Worm (Caenorhabditis elegans) whole organism, L2 larva: Measurements from ENCODE around the gene T16H12.13.

Experiments
- C34F6.9 ChIP-seq: fragments of 150-350 bp; optimal IDR thresholded peaks from 2 replicates; lab custom pipeline; 2014; ENCODE audit warnings: missing biosample characterization, missing genetic modification characterization
- F13H6.1 ChIP-seq: sonication (generic microtip); optimal IDR thresholded peaks from 2 replicates; lab custom pipeline; 2016; ENCODE audit warnings: missing genetic modification characterization, missing compliant biosample characterization
- R02D3.7 ChIP-seq: fragments of 150-350 bp; optimal IDR thresholded peaks from 2 replicates; lab custom pipeline; 2014; ENCODE audit warnings: missing biosample characterization, missing genetic modification characterization
- Y55F3AM.14 ChIP-seq: fragments of 200-800 bp; sonication (Bioruptor generic); optimal IDR thresholded peaks from 2 replicates; lab custom pipeline; 2018; ENCODE audit warnings: mild to moderate bottlenecking, missing genetic modification characterization, missing compliant biosample characterization
- ZK546.5 ChIP-seq: sonication (generic microtip); optimal IDR thresholded peaks from 2 replicates; lab custom pipeline; 2017; ENCODE audit warnings: missing biosample characterization, missing genetic modification characterization
- alr-1 ChIP-seq: fragments of 150-350 bp; optimal IDR thresholded peaks from 2 replicates; lab custom pipeline; 2014; ENCODE audit warnings: missing biosample characterization, missing genetic modification characterization
- aly-2 ChIP-seq: fragments of 150-350 bp; optimal IDR thresholded peaks from 2 replicates; lab custom pipeline; 2014; ENCODE audit warnings: missing biosample characterization, missing genetic modification characterization
- ama-1 ChIP-seq: fragments of 150-350 bp; optimal IDR thresholded peaks from 2 replicates; lab custom pipeline; 2018; ENCODE audit warnings: inconsistent platforms
- blmp-1 ChIP-seq: sonication (generic microtip); optimal IDR thresholded peaks from 2 replicates; lab custom pipeline; 2017; ENCODE audit warnings: missing genetic modification characterization, mild to moderate bottlenecking, missing compliant biosample characterization, antibody characterized with exemption, moderate library complexity; ENCODE audit not compliant: insufficient read depth
- ceh-16 ChIP-seq: fragments of 150-350 bp; optimal IDR thresholded peaks from 2 replicates; lab custom pipeline; 2014; ENCODE audit warnings: missing biosample characterization, missing genetic modification characterization
- ceh-82 ChIP-seq: fragments of 150-350 bp; optimal IDR thresholded peaks from 2 replicates; lab custom pipeline; 2014; ENCODE audit warnings: missing biosample characterization, missing genetic modification characterization
- crh-2 ChIP-seq: sonication (generic microtip); optimal IDR thresholded peaks from 2 replicates; lab custom pipeline; 2017; ENCODE audit warnings: missing biosample characterization, missing genetic modification characterization
- dmd-4 ChIP-seq: sonication (generic microtip); optimal IDR thresholded peaks from 2 replicates; lab custom pipeline; 2017; ENCODE audit warnings: missing biosample characterization, missing genetic modification characterization
- egl-27 ChIP-seq: sonication (generic microtip); optimal IDR thresholded peaks from 3 replicates; lab custom pipeline; 2017; ENCODE audit warnings: missing biosample characterization, missing genetic modification reagents, missing genetic modification characterization
- elt-1 ChIP-seq: fragments of 150-350 bp; optimal IDR thresholded peaks from 2 replicates; lab custom pipeline; 2014; ENCODE audit warnings: missing biosample characterization, missing genetic modification characterization
- fos-1 ChIP-seq: fragments of 150-350 bp; optimal IDR thresholded peaks from 2 replicates; lab custom pipeline; 2014; ENCODE audit warnings: missing biosample characterization, missing genetic modification characterization
- gmeb-1 ChIP-seq: fragments of 150-350 bp; optimal IDR thresholded peaks from 2 replicates; lab custom pipeline; 2014; ENCODE audit warnings: missing biosample characterization, missing genetic modification characterization
- lin-11 ChIP-seq: fragments of 150-350 bp; sonication (generic microtip); optimal IDR thresholded peaks from 2 replicates; lab custom pipeline; 2014; ENCODE audit warnings: missing biosample characterization, missing genetic modification characterization, inconsistent platforms, mixed read lengths
- lin-13 ChIP-seq: fragments of 150-350 bp; optimal IDR thresholded peaks from 2 replicates; lab custom pipeline; 2014; ENCODE audit warnings: missing biosample characterization, missing genetic modification reagents, missing genetic modification characterization
- lsy-2 ChIP-seq, 2 experiments: fragments of 150-350 bp in 1 of 2; sonication (generic microtip) in 1 of 2; optimal IDR thresholded peaks; 2 replicates each; lab custom pipeline; 2014 to 2017; ENCODE audit warnings: missing biosample characterization in 2 of 2, missing genetic modification characterization in 2 of 2
- mab-5 ChIP-seq: fragments of 150-350 bp; optimal IDR thresholded peaks from 2 replicates; lab custom pipeline; 2014; ENCODE audit warnings: missing biosample characterization, missing genetic modification characterization
- mbf-1 ChIP-seq: sonication (generic microtip); optimal IDR thresholded peaks from 2 replicates; lab custom pipeline; 2017; ENCODE audit warnings: missing biosample characterization, missing genetic modification characterization
- mdl-1 ChIP-seq, 2 experiments: fragments of 150-350 bp in 1 of 2; sonication (generic microtip) in 1 of 2; optimal IDR thresholded peaks; 2 replicates each; lab custom pipeline; 2017; ENCODE audit warnings: missing biosample characterization in 2 of 2, missing genetic modification characterization in 2 of 2
- nhr-10 ChIP-seq: sonication (generic microtip); optimal IDR thresholded peaks from 2 replicates; lab custom pipeline; 2017; ENCODE audit warnings: missing biosample characterization, missing genetic modification characterization
- nhr-11 ChIP-seq: fragments of 150-350 bp; optimal IDR thresholded peaks from 2 replicates; lab custom pipeline; 2014; ENCODE audit warnings: missing biosample characterization, missing genetic modification characterization
- nhr-12 ChIP-seq: fragments of 150-350 bp; optimal IDR thresholded peaks from 2 replicates; lab custom pipeline; 2014; ENCODE audit warnings: missing biosample characterization, missing genetic modification characterization
- nhr-129 ChIP-seq: fragments of 150-350 bp; optimal IDR thresholded peaks from 2 replicates; lab custom pipeline; 2014; ENCODE audit warnings: missing biosample characterization, missing genetic modification characterization
- nhr-21 ChIP-seq: fragments of 150-350 bp; optimal IDR thresholded peaks from 2 replicates; lab custom pipeline; 2014; ENCODE audit warnings: missing biosample characterization, missing genetic modification characterization
- nhr-23 ChIP-seq: fragments of 150-350 bp; optimal IDR thresholded peaks from 2 replicates; lab custom pipeline; 2014; ENCODE audit warnings: missing biosample characterization, missing genetic modification reagents, missing genetic modification characterization
- nhr-237 ChIP-seq: fragments of 150-350 bp; optimal IDR thresholded peaks from 2 replicates; lab custom pipeline; 2014; ENCODE audit warnings: missing biosample characterization, missing genetic modification characterization
- nhr-25 ChIP-seq: fragments of 150-350 bp; sonication (generic microtip); optimal IDR thresholded peaks from 3 replicates; lab custom pipeline; 2014; ENCODE audit warnings: missing biosample characterization, missing genetic modification characterization
- nhr-6 ChIP-seq: fragments of 150-350 bp; optimal IDR thresholded peaks from 2 replicates; lab custom pipeline; 2014; ENCODE audit warnings: missing biosample characterization, missing genetic modification characterization
- nhr-77 ChIP-seq: fragments of 150-350 bp; optimal IDR thresholded peaks from 2 replicates; lab custom pipeline; 2014; ENCODE audit warnings: missing biosample characterization, missing genetic modification characterization
- peb-1 ChIP-seq: fragments of 150-350 bp; optimal IDR thresholded peaks from 2 replicates; lab custom pipeline; 2014; ENCODE audit warnings: missing biosample characterization, missing genetic modification characterization
- sem-4 ChIP-seq: fragments of 150-350 bp; optimal IDR thresholded peaks from 2 replicates; lab custom pipeline; 2014; ENCODE audit warnings: missing biosample characterization, missing genetic modification reagents, missing genetic modification characterization
- skn-1 ChIP-seq: sonication (generic microtip); optimal IDR thresholded peaks from 2 replicates; lab custom pipeline; 2017; ENCODE audit warnings: missing biosample characterization, missing genetic modification characterization
- sma-3 ChIP-seq: sonication (generic microtip); optimal IDR thresholded peaks from 2 replicates; lab custom pipeline; 2016; ENCODE audit warnings: missing genetic modification reagents, missing genetic modification characterization, missing compliant biosample characterization
- sma-9 ChIP-seq, 2 experiments: fragments of 150-350 bp in 1 of 2; sonication (generic microtip) in 1 of 2; optimal IDR thresholded peaks; 2 replicates each; lab custom pipeline; 2014 to 2016; ENCODE audit warnings: missing genetic modification characterization in 2 of 2, mild to moderate bottlenecking in 1 of 2, missing biosample characterization in 1 of 2, missing compliant biosample characterization in 1 of 2, missing genetic modification reagents in 1 of 2, moderate library complexity in 1 of 2
- snpc-4 ChIP-seq: fragments of 150-350 bp; optimal IDR thresholded peaks from 2 replicates; lab custom pipeline; 2014; ENCODE audit warnings: missing biosample characterization, missing genetic modification characterization
- unc-39 ChIP-seq: fragments of 150-350 bp; optimal IDR thresholded peaks from 2 replicates; lab custom pipeline; 2014; ENCODE audit warnings: missing biosample characterization, missing genetic modification characterization
- unc-55 ChIP-seq: fragments of 150-350 bp; sonication (generic microtip); optimal IDR thresholded peaks from 3 replicates; lab custom pipeline; 2014; ENCODE audit warnings: missing biosample characterization, missing genetic modification reagents, missing genetic modification characterization
- unc-62 ChIP-seq: fragments of 150-350 bp; optimal IDR thresholded peaks from 2 replicates; lab custom pipeline; 2014; ENCODE audit warnings: missing biosample characterization, missing genetic modification reagents, missing genetic modification characterization
- zag-1 ChIP-seq: fragments of 150-350 bp; optimal IDR thresholded peaks from 2 replicates; lab custom pipeline; 2014; ENCODE audit warnings: missing biosample characterization, missing genetic modification characterization
- ztf-1 ChIP-seq: fragments of 200-800 bp; sonication (Bioruptor generic); conservative IDR thresholded peaks from 2 replicates; pipeline ENCODE4 v1.3.6; 2022; ENCODE audit warnings: missing genetic modification characterization, missing compliant biosample characterization
- ztf-11 ChIP-seq: sonication (generic microtip); optimal IDR thresholded peaks from 2 replicates; lab custom pipeline; 2017; ENCODE audit warnings: missing biosample characterization, missing genetic modification characterization
- ztf-4 ChIP-seq: fragments of 150-350 bp; optimal IDR thresholded peaks from 2 replicates; lab custom pipeline; 2014; ENCODE audit warnings: missing biosample characterization, missing genetic modification characterization

T16H12.13 gene

DNA sequence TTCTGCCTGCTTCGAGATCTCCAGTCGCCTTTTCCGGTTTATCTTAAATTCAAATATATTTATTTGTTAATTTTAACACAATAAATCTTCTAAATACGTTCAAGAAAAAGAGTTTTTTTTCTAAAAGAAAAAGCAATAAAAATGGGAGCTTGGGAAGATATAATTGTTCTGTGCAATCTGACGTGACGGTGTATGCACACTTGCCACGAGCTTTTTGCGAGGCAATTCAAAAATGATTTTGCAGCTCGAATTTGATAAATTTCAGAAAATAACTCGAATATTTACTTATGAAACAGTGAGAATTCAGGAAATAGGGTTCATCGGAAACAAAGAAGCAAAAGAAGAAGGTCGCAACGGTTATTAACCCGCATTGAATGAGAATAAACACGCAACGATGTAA lies 7.9 kb downstream of the T16H12.13 start:
- TF ChIP-seq unc-39 (tag; lab: Kevin White, UChicago) (no peak), ceh-16 (no peak), crh-2 (tag; lab: Kevin White, UChicago) (no peak), sem-4 (tag; lab: Kevin White, UChicago) (no peak), gmeb-1 (tag; lab: Kevin White, UChicago) (peak; percentile 81), mbf-1 (tag; lab: Kevin White, UChicago) (no peak), Y55F3AM.14 (no peak), unc-55 (peak; percentile 57), dmd-4 (tag; lab: Kevin White, UChicago) (no peak), blmp-1 (no peak), nhr-6 (tag; lab: Kevin White, UChicago) (no peak), ztf-4 (tag; lab: Kevin White, UChicago) (no peak), ZK546.5 (tag; lab: Kevin White, UChicago) (no peak), snpc-4 (tag; lab: Kevin White, UChicago) (no peak), nhr-129 (tag; lab: Kevin White, UChicago) (peak; percentile 21), ama-1 (lab: Kevin White, UChicago) (no peak), nhr-25 (tag; lab: Kevin White, UChicago) (no peak), nhr-77 (tag; lab: Kevin White, UChicago) (no peak), mdl-1 (tag; optimal IDR thresholded peaks at IDR 0.05; lab: Kevin White, UChicago) (no peak), aly-2 (no peak), lin-13 (GFP tag; lab: Kevin White, UChicago) (peak; percentile 23), peb-1 (tag; lab: Kevin White, UChicago) (no peak), nhr-11 (tag; lab: Kevin White, UChicago) (no peak), C34F6.9 (no peak), sma-3 (GFP tag; lab: Kevin White, UChicago) (no peak), ztf-1 (GFP tag; lab: Robert Waterston, UW) (no peak), nhr-10 (tag; lab: Kevin White, UChicago) (no peak), nhr-237 (tag; lab: Kevin White, UChicago) (no peak), unc-62 (no peak), lin-11 (tag; lab: Kevin White, UChicago) (no peak), nhr-23 (tag; lab: Kevin White, UChicago) (no peak), lsy-2 (tag; optimal IDR thresholded peaks at IDR 0.05; lab: Kevin White, UChicago) (peak in 1 of 2 experiments; percentile 48), elt-1 (tag; lab: Kevin White, UChicago) (no peak), mab-5 (tag; lab: Kevin White, UChicago) (no peak), nhr-12 (tag; lab: Kevin White, UChicago) (no peak), skn-1 (no peak), egl-27 (no peak), alr-1 (tag; lab: Kevin White, UChicago) (no peak), R02D3.7 (no peak), sma-9 (GFP tag; optimal IDR thresholded peaks at IDR 0.05; lab: Kevin White, UChicago) (no peak), sma-9 (tag; optimal IDR thresholded peaks at IDR 0.05; lab: Kevin White, UChicago) (no peak), fos-1 (tag; lab: Kevin White, UChicago) (no peak), ztf-11 (tag; lab: Kevin White, UChicago) (no peak)

DNA sequence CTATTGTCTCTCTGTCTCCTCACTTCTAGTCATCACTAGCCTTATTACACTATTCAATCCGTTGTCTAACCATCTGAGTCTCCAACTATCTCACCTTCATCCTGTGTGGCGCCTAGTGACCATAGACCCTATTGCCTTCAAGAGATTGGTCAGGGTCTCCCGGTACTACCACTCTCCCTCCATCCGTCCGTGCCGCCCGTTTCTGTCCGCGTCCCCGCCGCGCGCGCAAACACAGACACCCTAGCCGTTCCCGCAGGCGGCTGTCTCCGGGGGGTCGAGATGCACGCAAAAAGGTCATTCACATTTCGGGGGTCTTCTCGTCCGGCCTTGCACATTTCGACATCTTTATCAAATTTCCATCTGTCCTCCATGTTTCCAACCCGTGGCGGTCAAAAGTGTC lies 9.3 kb downstream of the T16H12.13 start:
- peak; percentile 19 for TF ChIP-seq sma-9 (GFP tag; optimal IDR thresholded peaks at IDR 0.05; lab: Kevin White, UChicago)
- TF ChIP-seq sma-9 (tag; optimal IDR thresholded peaks at IDR 0.05; lab: Kevin White, UChicago), result no peak
- TF ChIP-seq peb-1 (tag; lab: Kevin White, UChicago), result no peak
- peak; percentile 51 for TF ChIP-seq ceh-16
- TF ChIP-seq ZK546.5 (tag; lab: Kevin White, UChicago), result no peak
- TF ChIP-seq lin-13 (GFP tag; lab: Kevin White, UChicago), result no peak
- no peak for TF ChIP-seq unc-39 (tag; lab: Kevin White, UChicago)
- TF ChIP-seq nhr-21, result peak; percentile 55
- peak; percentile 20 for TF ChIP-seq sma-3 (GFP tag; lab: Kevin White, UChicago)
- TF ChIP-seq nhr-25 (tag; lab: Kevin White, UChicago), result peak; percentile 43
- no peak for TF ChIP-seq aly-2
- no peak for TF ChIP-seq nhr-23 (tag; lab: Kevin White, UChicago)
- TF ChIP-seq zag-1 (tag; lab: Kevin White, UChicago), result no peak
- no peak for TF ChIP-seq mab-5 (tag; lab: Kevin White, UChicago)
- no peak for TF ChIP-seq elt-1 (tag; lab: Kevin White, UChicago)
- no peak for TF ChIP-seq nhr-10 (tag; lab: Kevin White, UChicago)
- no peak for TF ChIP-seq nhr-12 (tag; lab: Kevin White, UChicago)
- no peak for TF ChIP-seq egl-27
- TF ChIP-seq lsy-2 (tag; optimal IDR thresholded peaks at IDR 0.05; lab: Kevin White, UChicago), result peak in 1 of 2 experiments; percentile 47
- TF ChIP-seq ztf-1 (GFP tag; lab: Robert Waterston, UW), result no peak
- TF ChIP-seq blmp-1, result no peak
- TF ChIP-seq F13H6.1 (tag; lab: Kevin White, UChicago), result peak; percentile 54
- no peak for TF ChIP-seq snpc-4 (tag; lab: Kevin White, UChicago)
- TF ChIP-seq ceh-82, result no peak
- TF ChIP-seq dmd-4 (tag; lab: Kevin White, UChicago), result no peak
- no peak for TF ChIP-seq nhr-6 (tag; lab: Kevin White, UChicago)
- TF ChIP-seq, all 48 proteins: peak for 7
